Fruit fly (Drosophila melanogaster): Measurements from ENCODE around the gene ppk27.
A peak's percentile ranks its signal among the peaks of the same experiment; 100 is the strongest.

The ppk27 gene

DNA sequence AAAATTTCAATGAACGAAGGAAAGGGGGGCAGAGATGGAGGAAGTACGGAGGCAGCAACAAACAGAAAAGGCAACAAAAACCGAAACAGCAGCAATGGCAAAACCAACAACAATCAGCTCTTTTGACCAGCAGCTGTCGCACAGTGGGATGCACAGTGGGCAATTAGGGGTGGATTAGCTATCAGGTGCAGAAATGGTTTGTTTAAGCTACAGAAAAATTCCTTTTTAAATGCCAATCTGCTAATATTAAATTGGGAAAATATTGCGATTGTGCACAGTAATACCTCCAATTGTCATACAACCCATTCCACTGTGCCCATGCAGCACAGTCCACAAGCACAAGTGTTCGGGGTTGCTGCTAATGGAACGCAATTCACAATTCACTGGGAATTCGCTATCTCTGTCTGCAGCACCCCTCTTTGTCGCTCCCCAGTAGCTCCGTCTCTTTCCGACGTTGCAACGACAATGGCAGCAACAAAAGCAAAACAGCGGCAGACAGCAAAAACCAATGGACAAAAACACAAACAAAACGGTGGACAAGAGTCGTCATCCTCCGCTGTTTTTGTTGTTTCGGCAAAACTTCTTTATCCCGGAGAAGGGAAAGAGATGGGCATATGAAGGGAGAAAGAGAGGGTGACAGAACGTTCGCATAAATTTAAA is 30.1 kb upstream of the ppk27 start (continued):
- TF ChIP-seq abd-A (tag; optimal IDR thresholded peaks at IDR 0.05) = peak; percentile 25
- peak; percentile 87 for TF ChIP-seq cas (GFP tag; IDR thresholded peaks at IDR 0.05)
- TF ChIP-seq gsb-n (tag; optimal IDR thresholded peaks at IDR 0.05) = peak; percentile 94
- peak; percentile 94 for TF ChIP-seq CG10209 (GFP tag; optimal IDR thresholded peaks at IDR 0.05)
- TF ChIP-seq zen (tag; optimal IDR thresholded peaks at IDR 0.05) = peak; percentile 87
- TF ChIP-seq ind (GFP tag; optimal IDR thresholded peaks at IDR 0.05) = peak; percentile 91
- TF ChIP-seq Meics (GFP tag; optimal IDR thresholded peaks at IDR 0.05) = peak; percentile 81
- TF ChIP-seq wdn (GFP tag; IDR thresholded peaks at IDR 0.05) = peak; percentile 88
- TF ChIP-seq Atf3 (GFP tag; optimal IDR thresholded peaks at IDR 0.05) = peak; percentile 91
- TF ChIP-seq CG12659 (GFP tag; optimal IDR thresholded peaks at IDR 0.05) = peak; percentile 93
- TF ChIP-seq CG15696 (tag; optimal IDR thresholded peaks at IDR 0.05) = peak; percentile 69
- peak; percentile 23; the same call in 1 of the 2 replicates for TF ChIP-seq amos (GFP tag; IDR thresholded peaks at IDR 0.05; ENCODE audit: partially characterized antibody)
- TF ChIP-seq CG7745 (tag; optimal IDR thresholded peaks at IDR 0.05) = peak; percentile 50
- TF ChIP-seq CG14050 (GFP tag; IDR thresholded peaks at IDR 0.05) = peak; percentile 95
- TF ChIP-seq CG3163 (GFP tag; optimal IDR thresholded peaks at IDR 0.05) = peak; percentile 82
- TF ChIP-seq CG18476 (GFP tag; optimal IDR thresholded peaks at IDR 0.05) = peak; percentile 78
- peak; percentile 99 for TF ChIP-seq CG4707 (GFP tag; optimal IDR thresholded peaks at IDR 0.05)
- TF ChIP-seq zf30C (GFP tag; optimal IDR thresholded peaks at IDR 0.05) = no peak
- peak; percentile 90 for TF ChIP-seq salm (tag; optimal IDR thresholded peaks at IDR 0.05)
- TF ChIP-seq vnd (GFP tag; IDR thresholded peaks at IDR 0.05; ENCODE audit: partially characterized antibody) = peak; percentile 42; the same call in 1 of the 3 replicates
- peak; percentile 13 for TF ChIP-seq TFAM (GFP tag; optimal IDR thresholded peaks at IDR 0.05)
- peak; percentile 96 for TF ChIP-seq unpg (GFP tag; optimal IDR thresholded peaks at IDR 0.05)
- TF ChIP-seq CG6272 (GFP tag; IDR thresholded peaks at IDR 0.05) = peak; percentile 95
- peak; percentile 72 for TF ChIP-seq CG1233 (GFP tag; optimal IDR thresholded peaks at IDR 0.05)
- peak; percentile 19 for TF ChIP-seq exex (tag; optimal IDR thresholded peaks at IDR 0.05)
- peak; percentile 81 for TF ChIP-seq D19A (tag; optimal IDR thresholded peaks at IDR 0.05)
- TF ChIP-seq mirr (GFP tag; optimal IDR thresholded peaks at IDR 0.05) = no peak
- peak; percentile 94 for TF ChIP-seq Mrtf (GFP tag; IDR thresholded peaks at IDR 0.05)
- TF ChIP-seq fu2 (GFP tag; optimal IDR thresholded peaks at IDR 0.05) = peak; percentile 89
- peak; percentile 98 for TF ChIP-seq Xrp1 (GFP tag; IDR thresholded peaks at IDR 0.05)
- TF ChIP-seq Lim3 (GFP tag; IDR thresholded peaks at IDR 0.05) = peak; percentile 89
- peak; percentile 85 for TF ChIP-seq Max (GFP tag; optimal IDR thresholded peaks at IDR 0.05)
- TF ChIP-seq CG10267 (tag; optimal IDR thresholded peaks at IDR 0.05) = peak; percentile 77
- peak; percentile 92 for TF ChIP-seq CG12391 (tag; optimal IDR thresholded peaks at IDR 0.05)
- TF ChIP-seq CG4360 (GFP tag; IDR thresholded peaks at IDR 0.05) = peak; percentile 86
- TF ChIP-seq Abd-B (GFP tag; optimal IDR thresholded peaks at IDR 0.05) = peak; percentile 92
- peak; percentile 97 for TF ChIP-seq CG32772 (GFP tag; IDR thresholded peaks at IDR 0.05)
- TF ChIP-seq CG9876 (GFP tag; optimal IDR thresholded peaks at IDR 0.05) = peak; percentile 92
- TF ChIP-seq CG17186 (GFP tag; optimal IDR thresholded peaks at IDR 0.05) = peak; percentile 68
- peak; percentile 74 for TF ChIP-seq twi (tag; optimal IDR thresholded peaks at IDR 0.05)
- peak; percentile 92 for TF ChIP-seq Hr3 (GFP tag; optimal IDR thresholded peaks at IDR 0.05)
- TF ChIP-seq lbe (GFP tag; optimal IDR thresholded peaks at IDR 0.05) = peak; percentile 95
- peak; percentile 92 for TF ChIP-seq Camta (GFP tag; optimal IDR thresholded peaks at IDR 0.05)
- peak; percentile 78 for TF ChIP-seq Poxn (GFP tag; IDR thresholded peaks at IDR 0.05)
- peak; percentile 98 for TF ChIP-seq Antp (GFP tag; optimal IDR thresholded peaks at IDR 0.05)
- peak in 1 of 2 experiments; percentile 58 for TF ChIP-seq tll (GFP tag; optimal IDR thresholded peaks at IDR 0.05)
- peak; percentile 96 for TF ChIP-seq E2f1 (GFP tag; IDR thresholded peaks at IDR 0.05)
- peak; percentile 97 for TF ChIP-seq CG4282 (GFP tag; optimal IDR thresholded peaks at IDR 0.05)
- peak; percentile 81 for TF ChIP-seq rib (GFP tag; IDR thresholded peaks at IDR 0.05)
